Worm (Caenorhabditis elegans) whole organism, midembryonic: ENCODE data around the gene abhd-5.2.

Experiments
- T22C8.4 ChIP-seq: fragments of 200-800 bp; sonication (Bioruptor generic); IDR thresholded peaks from 2 replicates; pipeline ENCODE4 v1.3.6; 2022; ENCODE audit warnings: missing genetic modification characterization, missing compliant biosample characterization
- cog-1 ChIP-seq: sonication (generic microtip); optimal IDR thresholded peaks from 2 replicates; lab custom pipeline; 2016; ENCODE audit warnings: missing genetic modification characterization, missing compliant biosample characterization
- flt-1 ChIP-seq: fragments of 200-800 bp; sonication (Bioruptor generic); IDR thresholded peaks from 2 replicates; pipeline ENCODE4 v1.3.6; 2022; ENCODE audit warnings: missing genetic modification characterization, missing compliant biosample characterization
- klf-2 ChIP-seq: fragments of 200-800 bp; sonication (Bioruptor generic); conservative IDR thresholded peaks from 2 replicates; pipeline ENCODE4 v1.3.6; 2022; ENCODE audit warnings: missing genetic modification reagents, missing genetic modification characterization, missing compliant biosample characterization
- med-1 ChIP-seq: sonication (generic microtip); optimal IDR thresholded peaks from 2 replicates; lab custom pipeline; 2017; ENCODE audit warnings: missing genetic modification characterization, mild to moderate bottlenecking, missing compliant biosample characterization, antibody characterized with exemption, missing genetic modification reagents; ENCODE audit not compliant: insufficient read depth
- ref-1 ChIP-seq: fragments of 200-800 bp; sonication (Bioruptor generic); conservative IDR thresholded peaks from 2 replicates; pipeline ENCODE4 v1.3.6; 2022; ENCODE audit warnings: missing genetic modification reagents, missing genetic modification characterization, missing compliant biosample characterization
- tab-1 ChIP-seq: fragments of 200-800 bp; sonication (Bioruptor generic); IDR thresholded peaks from 2 replicates; pipeline ENCODE4 v1.3.6; 2022; ENCODE audit warnings: missing genetic modification characterization, missing compliant biosample characterization

- no peak for TF ChIP-seq cog-1 (tag; lab: Kevin White, UChicago)
- no peak for TF ChIP-seq flt-1
- TF ChIP-seq tab-1 (GFP tag; lab: Robert Waterston, UW): no peak
- TF ChIP-seq med-1: no peak
- no peak for TF ChIP-seq T22C8.4 (GFP tag; lab: Robert Waterston, UW)
- no peak for TF ChIP-seq klf-2 (GFP tag; lab: Robert Waterston, UW)
- TF ChIP-seq ref-1: no peak
Observed at ce11 chrV:4864330-4864729, 19.8 kb downstream of the abhd-5.2 start.
